Worm (Caenorhabditis elegans) whole organism, young adult: ENCODE data around the gene K08E3.2.
A peak's percentile ranks its signal among the peaks of the same experiment; 100 is the strongest.

Source experiments
- B0019.2 ChIP-seq: fragments of 200-800 bp; sonication (Bioruptor generic); conservative IDR thresholded peaks from 2 replicates; pipeline ENCODE4 v1.3.6; 2022; ENCODE audit warnings: missing genetic modification reagents, missing genetic modification characterization, missing compliant biosample characterization
- C17E4.6 ChIP-seq: fragments of 200-800 bp; sonication (Bioruptor generic); IDR thresholded peaks from 2 replicates; pipeline ENCODE4 v1.3.6; 2022; ENCODE audit warnings: missing genetic modification reagents, missing genetic modification characterization, missing compliant biosample characterization
- D2030.7 ChIP-seq: fragments of 200-800 bp; sonication (Bioruptor generic); IDR thresholded peaks from 2 replicates; pipeline ENCODE4 v1.3.6; 2022; ENCODE audit warnings: missing genetic modification reagents, missing genetic modification characterization, missing compliant biosample characterization
- F23B12.7 ChIP-seq: sonication (generic microtip); optimal IDR thresholded peaks from 2 replicates; lab custom pipeline; 2017; ENCODE audit warnings: missing genetic modification characterization, mild to moderate bottlenecking, missing compliant biosample characterization, antibody characterized with exemption, moderate library complexity; ENCODE audit not compliant: insufficient read depth
- F33H1.4 ChIP-seq: fragments of 200-800 bp; sonication (Bioruptor generic); IDR thresholded peaks from 2 replicates; pipeline ENCODE4 v1.3.6; 2022; ENCODE audit warnings: missing genetic modification reagents, missing genetic modification characterization, missing compliant biosample characterization
- F37B4.10 ChIP-seq: fragments of 200-800 bp; sonication (Bioruptor generic); IDR thresholded peaks from 2 replicates; pipeline ENCODE4 v1.3.6; 2022; ENCODE audit warnings: missing genetic modification characterization, missing compliant biosample characterization
- F49E8.2 ChIP-seq: sonication (generic microtip); optimal IDR thresholded peaks from 3 replicates; lab custom pipeline; 2017; ENCODE audit warnings: missing genetic modification characterization, mild to moderate bottlenecking, missing compliant biosample characterization, antibody characterized with exemption, moderate library complexity; ENCODE audit not compliant: insufficient read depth
- F55B11.4 ChIP-seq: sonication (generic microtip); optimal IDR thresholded peaks from 2 replicates; lab custom pipeline; 2016; ENCODE audit warnings: missing compliant biosample characterization, missing genetic modification characterization, borderline replicate concordance; ENCODE audit not compliant: insufficient read depth
- F57A8.1 ChIP-seq: fragments of 200-800 bp; sonication (Bioruptor generic); optimal IDR thresholded peaks from 2 replicates; lab custom pipeline; 2018; ENCODE audit warnings: mild to moderate bottlenecking, missing genetic modification characterization, moderate library complexity, missing compliant biosample characterization
- Y56A3A.18 ChIP-seq: fragments of 200-800 bp; sonication (Bioruptor generic); IDR thresholded peaks from 2 replicates; pipeline ENCODE4 v1.3.6; 2022; ENCODE audit warnings: missing genetic modification reagents, missing genetic modification characterization, missing compliant biosample characterization
- Y79H2A.3 ChIP-seq: fragments of 200-800 bp; sonication (Bioruptor generic); conservative IDR thresholded peaks from 2 replicates; pipeline ENCODE4 v1.3.6; 2022; ENCODE audit warnings: missing genetic modification reagents, missing genetic modification characterization, missing compliant biosample characterization
- akir-1 ChIP-seq: fragments of 200-800 bp; sonication (Bioruptor generic); optimal IDR thresholded peaks from 2 replicates; lab custom pipeline; 2018; ENCODE audit warnings: mild to moderate bottlenecking, missing genetic modification characterization, moderate library complexity, missing compliant biosample characterization
- ama-1 ChIP-seq, 3 experiments: fragments of 150-350 bp in 1 of 3; sonication (generic microtip) in 2 of 3; optimal IDR thresholded peaks; 2 replicates each; lab custom pipeline; 2014 to 2018; ENCODE audit warnings: missing biosample characterization in 2 of 3, missing genetic modification characterization in 2 of 3, missing genetic modification reagents in 2 of 3
- atf-7 ChIP-seq: sonication (generic microtip); optimal IDR thresholded peaks from 2 replicates; lab custom pipeline; 2017; ENCODE audit warnings: mild to moderate bottlenecking, missing genetic modification characterization, missing compliant biosample characterization
- athp-1 ChIP-seq: sonication (generic microtip); optimal IDR thresholded peaks from 2 replicates; lab custom pipeline; 2017; ENCODE audit warnings: mild to moderate bottlenecking, missing genetic modification characterization, missing compliant biosample characterization
- bed-1 ChIP-seq: fragments of 200-800 bp; sonication (Bioruptor generic); IDR thresholded peaks from 2 replicates; pipeline ENCODE4 v1.3.6; 2022; ENCODE audit warnings: missing genetic modification reagents, missing genetic modification characterization, missing compliant biosample characterization
- bed-2 ChIP-seq: fragments of 200-800 bp; sonication (Bioruptor generic); IDR thresholded peaks from 2 replicates; pipeline ENCODE4 v1.3.6; 2022; ENCODE audit warnings: missing genetic modification reagents, missing genetic modification characterization, missing compliant biosample characterization
- ccch-3 ChIP-seq: fragments of 200-800 bp; sonication (Bioruptor generic); optimal IDR thresholded peaks from 2 replicates; lab custom pipeline; 2018; ENCODE audit warnings: mild to moderate bottlenecking, missing genetic modification characterization, missing compliant biosample characterization
- cebp-1 ChIP-seq, 2 experiments: fragments of 200-800 bp in 1 of 2; sonication (Bioruptor generic) in 1 of 2; sonication (generic microtip) in 1 of 2; IDR thresholded peaks in 1 of 2; optimal IDR thresholded peaks in 1 of 2; 2 replicates each; pipeline versions ENCODE4 v1.3.6 to Lab custom; 2017 to 2022; ENCODE audit warnings: missing compliant biosample characterization in 2 of 2, missing genetic modification characterization in 2 of 2, mild to moderate bottlenecking in 1 of 2, missing genetic modification reagents in 1 of 2, moderate library complexity in 1 of 2
- ceh-100 ChIP-seq: fragments of 200-800 bp; sonication (Bioruptor generic); IDR thresholded peaks from 2 replicates; pipeline ENCODE4 v1.3.6; 2022; ENCODE audit warnings: missing genetic modification reagents, missing genetic modification characterization, missing compliant biosample characterization
- ceh-91 ChIP-seq: fragments of 200-800 bp; sonication (Bioruptor generic); IDR thresholded peaks from 2 replicates; pipeline ENCODE4 v1.3.6; 2022; ENCODE audit warnings: missing genetic modification reagents, missing genetic modification characterization, missing compliant biosample characterization
- chd-7 ChIP-seq: sonication (generic microtip); optimal IDR thresholded peaks from 2 replicates; lab custom pipeline; 2016; ENCODE audit warnings: mild to moderate bottlenecking, missing genetic modification characterization, moderate library complexity, missing compliant biosample characterization
- dox-1 ChIP-seq: fragments of 200-800 bp; sonication (Bioruptor generic); IDR thresholded peaks from 2 replicates; pipeline ENCODE4 v1.3.6; 2022; ENCODE audit warnings: missing genetic modification reagents, missing genetic modification characterization, missing compliant biosample characterization
- efl-1 ChIP-seq: fragments of 150-350 bp; optimal IDR thresholded peaks from 2 replicates; lab custom pipeline; 2014; ENCODE audit warnings: missing biosample characterization, missing genetic modification reagents, missing genetic modification characterization
- egl-18 ChIP-seq: fragments of 200-800 bp; sonication (Bioruptor generic); IDR thresholded peaks from 2 replicates; pipeline ENCODE4 v1.3.6; 2022; ENCODE audit warnings: missing genetic modification reagents, missing genetic modification characterization, missing compliant biosample characterization
- egl-44 ChIP-seq: fragments of 200-800 bp; sonication (Bioruptor generic); IDR thresholded peaks from 2 replicates; pipeline ENCODE4 v1.3.6; 2022; ENCODE audit warnings: missing genetic modification reagents, missing genetic modification characterization, missing compliant biosample characterization
- egrh-3 ChIP-seq: fragments of 200-800 bp; sonication (Bioruptor generic); IDR thresholded peaks from 2 replicates; pipeline ENCODE4 v1.3.6; 2022; ENCODE audit warnings: missing genetic modification reagents, missing genetic modification characterization, missing compliant biosample characterization
- hlh-12 ChIP-seq: sonication (generic microtip); optimal IDR thresholded peaks from 2 replicates; lab custom pipeline; 2016; ENCODE audit warnings: missing genetic modification characterization, missing compliant biosample characterization
- let-607 ChIP-seq, 2 experiments: fragments of 200-800 bp in 1 of 2; sonication (Bioruptor generic) in 1 of 2; sonication (generic microtip) in 1 of 2; optimal IDR thresholded peaks; 2 replicates each; lab custom pipeline; 2016 to 2018; ENCODE audit warnings: mild to moderate bottlenecking in 2 of 2, missing compliant biosample characterization in 2 of 2, missing genetic modification characterization in 2 of 2, moderate library complexity in 2 of 2, missing genotype in 1 of 2
- lin-54 ChIP-seq: fragments of 200-800 bp; sonication (Bioruptor generic); optimal IDR thresholded peaks from 2 replicates; lab custom pipeline; 2018; ENCODE audit warnings: mild to moderate bottlenecking, missing genetic modification characterization, missing compliant biosample characterization
- lir-1 ChIP-seq: fragments of 200-800 bp; sonication (Bioruptor generic); conservative IDR thresholded peaks from 2 replicates; pipeline ENCODE4 v1.3.6; 2022; ENCODE audit warnings: missing genetic modification reagents, missing genetic modification characterization, missing compliant biosample characterization
- lsl-1 ChIP-seq: fragments of 200-800 bp; sonication (Bioruptor generic); optimal IDR thresholded peaks from 2 replicates; lab custom pipeline; 2018; ENCODE audit warnings: mild to moderate bottlenecking, missing genetic modification characterization, moderate library complexity, missing compliant biosample characterization
- lsy-27 ChIP-seq: sonication (generic microtip); optimal IDR thresholded peaks from 2 replicates; lab custom pipeline; 2017; ENCODE audit warnings: missing genetic modification characterization, mild to moderate bottlenecking, missing compliant biosample characterization, antibody characterized with exemption, missing genotype, borderline replicate concordance; ENCODE audit not compliant: insufficient read depth
- madf-3 ChIP-seq: fragments of 200-800 bp; sonication (Bioruptor generic); IDR thresholded peaks from 2 replicates; pipeline ENCODE4 v1.3.6; 2022; ENCODE audit warnings: missing genetic modification reagents, missing genetic modification characterization, missing compliant biosample characterization
- madf-6 ChIP-seq: fragments of 200-800 bp; sonication (Bioruptor generic); IDR thresholded peaks from 2 replicates; pipeline ENCODE4 v1.3.6; 2022; ENCODE audit warnings: missing genetic modification reagents, missing genetic modification characterization, missing compliant biosample characterization
- madf-8 ChIP-seq: fragments of 200-800 bp; sonication (Bioruptor generic); conservative IDR thresholded peaks from 2 replicates; pipeline ENCODE4 v1.3.6; 2022; ENCODE audit warnings: missing genetic modification reagents, missing genetic modification characterization, missing compliant biosample characterization
- nfya-2 ChIP-seq: fragments of 200-800 bp; sonication (Bioruptor generic); IDR thresholded peaks from 2 replicates; pipeline ENCODE4 v1.3.6; 2022; ENCODE audit warnings: missing genetic modification reagents, missing genetic modification characterization, missing compliant biosample characterization
- nhr-120 ChIP-seq: fragments of 200-800 bp; sonication (Bioruptor generic); IDR thresholded peaks from 2 replicates; pipeline ENCODE4 v1.3.6; 2022; ENCODE audit warnings: missing genetic modification characterization, missing compliant biosample characterization
- nhr-90 ChIP-seq: sonication (generic microtip); optimal IDR thresholded peaks from 2 replicates; lab custom pipeline; 2016; ENCODE audit warnings: missing genotype, mild to moderate bottlenecking, missing genetic modification characterization, missing compliant biosample characterization
- rec-8 ChIP-seq, 2 experiments: sonication (generic microtip); optimal IDR thresholded peaks; 2 replicates each; lab custom pipeline; 2016; ENCODE audit warnings: mild to moderate bottlenecking in 2 of 2, missing genetic modification characterization in 2 of 2, missing genetic modification reagents in 2 of 2, missing genotype in 2 of 2, missing biosample characterization in 1 of 2, missing compliant biosample characterization in 1 of 2, moderate library complexity in 1 of 2
- snpc-3.4 ChIP-seq: sonication (generic microtip); optimal IDR thresholded peaks from 2 replicates; lab custom pipeline; 2017; ENCODE audit warnings: missing genetic modification characterization, mild to moderate bottlenecking, missing compliant biosample characterization, antibody characterized with exemption, moderate library complexity, missing genotype, missing genetic modification reagents
- snpc-4 ChIP-seq, 5 experiments: fragments of 150-350 bp in 1 of 5; sonication (generic microtip) in 4 of 5; optimal IDR thresholded peaks; 2 replicates each; lab custom pipeline; 2014 to 2018; ENCODE audit warnings: missing genetic modification characterization in 5 of 5, missing biosample characterization in 3 of 5, antibody characterized with exemption in 2 of 5, mild to moderate bottlenecking in 2 of 5, missing compliant biosample characterization in 2 of 5, missing genotype in 2 of 5, moderate library complexity in 2 of 5, missing genetic modification reagents in 1 of 5
- tbp1 ChIP-seq: fragments of 200-800 bp; sonication (Bioruptor generic); optimal IDR thresholded peaks from 2 replicates; lab custom pipeline; 2018; ENCODE audit warnings: mild to moderate bottlenecking, missing genetic modification characterization, missing compliant biosample characterization
- xnd-1 ChIP-seq: sonication (generic microtip); optimal IDR thresholded peaks from 2 replicates; lab custom pipeline; 2016; ENCODE audit warnings: missing genotype, missing genetic modification reagents, missing genetic modification characterization, missing compliant biosample characterization
- zfh-2 ChIP-seq: fragments of 200-800 bp; sonication (Bioruptor generic); conservative IDR thresholded peaks from 2 replicates; pipeline ENCODE4 v1.3.6; 2022; ENCODE audit warnings: missing genetic modification reagents, missing genetic modification characterization, missing compliant biosample characterization
- ztf-18 ChIP-seq: sonication (generic microtip); optimal IDR thresholded peaks from 2 replicates; lab custom pipeline; 2016; ENCODE audit warnings: missing genotype, mild to moderate bottlenecking, missing genetic modification characterization, missing compliant biosample characterization

K08E3.2 gene

ce11 chrIII:13755689-13756088 is 7.2 kb upstream of the K08E3.2 start, which contains the start of gene toca-2:
toca-2 (plus strand) TSS chrIII:13755896.
- TF ChIP-seq ama-1 (optimal IDR thresholded peaks at IDR 0.05; lab: Kevin White, UChicago) (no peak), ama-1 (GFP tag; optimal IDR thresholded peaks at IDR 0.05; lab: Kevin White, UChicago) (no peak), akir-1 (no peak), Y79H2A.3 (GFP tag; lab: Robert Waterston, UW) (no peak), dox-1 (GFP tag; lab: Robert Waterston, UW) (0 out of 2 replicates have a peak, but pooled peaks have one; percentile 22), bed-2 (no peak), ceh-100 (GFP tag; lab: Robert Waterston, UW) (no peak), egrh-3 (GFP tag; lab: Robert Waterston, UW) (no peak), F23B12.7 (no peak), tbp1 (GFP tag; lab: Kevin White, UChicago) (no peak), athp-1 (tag; lab: Kevin White, UChicago) (no peak), B0019.2 (GFP tag; lab: Robert Waterston, UW) (no peak), ceh-91 (GFP tag; lab: Robert Waterston, UW) (no peak), F33H1.4 (GFP tag; lab: Robert Waterston, UW) (peak; percentile 91), let-607 (tag; optimal IDR thresholded peaks at IDR 0.05; lab: Kevin White, UChicago) (no peak), C17E4.6 (GFP tag; lab: Robert Waterston, UW) (no peak), atf-7 (tag; lab: Kevin White, UChicago) (no peak), F57A8.1 (GFP tag; lab: Kevin White, UChicago) (no peak), lir-1 (GFP tag; lab: Robert Waterston, UW) (no peak), egl-18 (GFP tag; lab: Robert Waterston, UW) (no peak), xnd-1 (peak; percentile 87), nhr-90 (tag; lab: Kevin White, UChicago) (no peak), D2030.7 (GFP tag; lab: Robert Waterston, UW) (peak; percentile 73), snpc-4 (GFP tag; optimal IDR thresholded peaks at IDR 0.05; lab: Kevin White, UChicago) (no peak), snpc-4 (tag; optimal IDR thresholded peaks at IDR 0.05; lab: Kevin White, UChicago) (peak in 1 of 4 experiments; percentile 7), F49E8.2 (tag; lab: Kevin White, UChicago) (peak; percentile 14), Y56A3A.18 (no peak), madf-3 (no peak), egl-44 (GFP tag; lab: Robert Waterston, UW) (no peak), chd-7 (tag; lab: Kevin White, UChicago) (no peak), ztf-18 (tag; lab: Kevin White, UChicago) (no peak), cebp-1 (GFP tag; IDR thresholded peaks at IDR 0.05; lab: Robert Waterston, UW) (no peak), cebp-1 (tag; optimal IDR thresholded peaks at IDR 0.05; lab: Kevin White, UChicago) (no peak), zfh-2 (GFP tag; lab: Robert Waterston, UW) (no peak), madf-8 (GFP tag; lab: Robert Waterston, UW) (peak; percentile 64), lsy-27 (tag; lab: Kevin White, UChicago) (no peak), ccch-3 (GFP tag; lab: Kevin White, UChicago) (no peak), efl-1 (GFP tag; lab: Kevin White, UChicago) (peak; percentile 37), lin-54 (GFP tag; lab: Kevin White, UChicago) (peak; percentile 74), hlh-12 (tag; lab: Kevin White, UChicago) (no peak), lsl-1 (peak; percentile 93), madf-6 (peak; percentile 87), bed-1 (GFP tag; lab: Robert Waterston, UW) (no peak), snpc-3.4 (tag; lab: Kevin White, UChicago) (no peak), F55B11.4 (tag; lab: Kevin White, UChicago) (no peak), rec-8 (tag; optimal IDR thresholded peaks at IDR 0.05; lab: Kevin White, UChicago) (no peak), nhr-120 (GFP tag; lab: Robert Waterston, UW) (no peak), nfya-2 (no peak), F37B4.10 (no peak)
